Worm (Caenorhabditis elegans) whole organism, late embryonic: ENCODE results near the gene ZK697.8.

Source experiments
- C38D4.7 ChIP-seq: fragments of 200-800 bp; sonication (Bioruptor generic); optimal IDR thresholded peaks from 2 replicates; lab custom pipeline; 2018; ENCODE audit warnings: mild to moderate bottlenecking, missing genetic modification characterization, moderate library complexity, missing compliant biosample characterization
- F13H6.1 ChIP-seq: sonication (generic microtip); optimal IDR thresholded peaks from 2 replicates; lab custom pipeline; 2016; ENCODE audit warnings: missing genetic modification characterization, missing compliant biosample characterization
- K09A11.1 ChIP-seq: sonication (generic microtip); optimal IDR thresholded peaks from 2 replicates; lab custom pipeline; 2017; ENCODE audit warnings: antibody characterized with exemption, mild to moderate bottlenecking, missing genetic modification characterization, missing compliant biosample characterization; ENCODE audit not compliant: insufficient read depth
- ama-1 ChIP-seq: fragments of 150-350 bp; optimal IDR thresholded peaks from 2 replicates; lab custom pipeline; 2014
- ceh-18 ChIP-seq: sonication (generic microtip); optimal IDR thresholded peaks from 2 replicates; lab custom pipeline; 2016; ENCODE audit warnings: missing genetic modification characterization, missing compliant biosample characterization
- ceh-22 ChIP-seq: sonication (generic microtip); optimal IDR thresholded peaks from 2 replicates; lab custom pipeline; 2017; ENCODE audit warnings: missing biosample characterization, missing genetic modification characterization
- ceh-24 ChIP-seq: sonication (generic microtip); optimal IDR thresholded peaks from 2 replicates; lab custom pipeline; 2016; ENCODE audit warnings: mild to moderate bottlenecking, missing genetic modification characterization, missing compliant biosample characterization
- ceh-30 ChIP-seq: fragments of 150-350 bp; optimal IDR thresholded peaks from 2 replicates; lab custom pipeline; 2014; ENCODE audit warnings: missing biosample characterization, missing genetic modification characterization
- ceh-31 ChIP-seq: sonication (generic microtip); optimal IDR thresholded peaks from 2 replicates; lab custom pipeline; 2016; ENCODE audit warnings: missing genetic modification characterization, missing compliant biosample characterization
- ceh-48 ChIP-seq: sonication (generic microtip); optimal IDR thresholded peaks from 2 replicates; lab custom pipeline; 2016; ENCODE audit warnings: missing genetic modification characterization, inconsistent platforms, missing compliant biosample characterization
- ceh-6 ChIP-seq: fragments of 200-800 bp; sonication (Bioruptor generic); optimal IDR thresholded peaks from 2 replicates; lab custom pipeline; 2018; ENCODE audit warnings: mild to moderate bottlenecking, missing genetic modification characterization, missing compliant biosample characterization
- ceh-9 ChIP-seq: sonication (generic microtip); optimal IDR thresholded peaks from 2 replicates; lab custom pipeline; 2016; ENCODE audit warnings: mild to moderate bottlenecking, missing genetic modification characterization, inconsistent platforms, missing compliant biosample characterization
- dmd-4 ChIP-seq: sonication (generic microtip); optimal IDR thresholded peaks from 2 replicates; lab custom pipeline; 2016; ENCODE audit warnings: borderline replicate concordance, missing genetic modification characterization, missing compliant biosample characterization
- dve-1 ChIP-seq: sonication (generic microtip); optimal IDR thresholded peaks from 2 replicates; lab custom pipeline; 2017; ENCODE audit warnings: antibody characterized with exemption, mild to moderate bottlenecking, missing genetic modification characterization, missing compliant biosample characterization
- elt-2 ChIP-seq: sonication (generic microtip); optimal IDR thresholded peaks from 2 replicates; lab custom pipeline; 2016; ENCODE audit warnings: missing genetic modification reagents, missing genetic modification characterization, missing compliant biosample characterization
- ets-4 ChIP-seq: sonication (generic microtip); optimal IDR thresholded peaks from 2 replicates; lab custom pipeline; 2016; ENCODE audit warnings: missing genetic modification characterization, missing compliant biosample characterization
- eyg-1 ChIP-seq: sonication (generic microtip); optimal IDR thresholded peaks from 2 replicates; lab custom pipeline; 2016; ENCODE audit warnings: missing genotype, missing genetic modification characterization, missing compliant biosample characterization
- fax-1 ChIP-seq: sonication (generic microtip); optimal IDR thresholded peaks from 2 replicates; lab custom pipeline; 2016; ENCODE audit warnings: missing genotype, missing genetic modification characterization, missing compliant biosample characterization
- fkh-6 ChIP-seq: sonication (generic microtip); optimal IDR thresholded peaks from 2 replicates; lab custom pipeline; 2016; ENCODE audit warnings: missing genetic modification characterization, missing compliant biosample characterization
- gmeb-2 ChIP-seq: sonication (generic microtip); optimal IDR thresholded peaks from 2 replicates; lab custom pipeline; 2016; ENCODE audit warnings: missing genetic modification characterization, inconsistent platforms, missing compliant biosample characterization
- hlh-30 ChIP-seq: sonication (generic microtip); optimal IDR thresholded peaks from 2 replicates; lab custom pipeline; 2017; ENCODE audit warnings: antibody characterized with exemption, missing genetic modification characterization, missing compliant biosample characterization; ENCODE audit not compliant: insufficient read depth
- lim-6 ChIP-seq: sonication (generic microtip); optimal IDR thresholded peaks from 2 replicates; lab custom pipeline; 2016; ENCODE audit warnings: missing genetic modification characterization, missing compliant biosample characterization
- madf-2 ChIP-seq: sonication (generic microtip); optimal IDR thresholded peaks from 2 replicates; lab custom pipeline; 2017; ENCODE audit warnings: missing genetic modification characterization, missing compliant biosample characterization
- nhr-11 ChIP-seq: fragments of 150-350 bp; optimal IDR thresholded peaks from 2 replicates; lab custom pipeline; 2014; ENCODE audit warnings: missing biosample characterization, missing genetic modification characterization
- nhr-232 ChIP-seq: sonication (generic microtip); optimal IDR thresholded peaks from 2 replicates; lab custom pipeline; 2016; ENCODE audit warnings: missing genetic modification characterization, missing compliant biosample characterization
- npax-4 ChIP-seq: sonication (generic microtip); optimal IDR thresholded peaks from 2 replicates; lab custom pipeline; 2016; ENCODE audit warnings: missing genetic modification characterization, missing compliant biosample characterization
- pag-3 ChIP-seq: sonication (generic microtip); optimal IDR thresholded peaks from 2 replicates; lab custom pipeline; 2016; ENCODE audit warnings: missing compliant biosample characterization, missing genetic modification characterization, borderline replicate concordance
- pha-2 ChIP-seq: sonication (generic microtip); optimal IDR thresholded peaks from 2 replicates; lab custom pipeline; 2017; ENCODE audit warnings: mild to moderate bottlenecking, missing genetic modification characterization, missing compliant biosample characterization
- pqm-1 ChIP-seq: sonication (generic microtip); optimal IDR thresholded peaks from 2 replicates; lab custom pipeline; 2016; ENCODE audit warnings: missing genetic modification characterization, missing compliant biosample characterization
- pros-1 ChIP-seq: fragments of 150-350 bp; optimal IDR thresholded peaks from 2 replicates; lab custom pipeline; 2014; ENCODE audit warnings: missing biosample characterization, missing genetic modification reagents, missing genetic modification characterization
- ref-2 ChIP-seq: sonication (generic microtip); optimal IDR thresholded peaks from 2 replicates; lab custom pipeline; 2016; ENCODE audit warnings: missing genetic modification characterization, missing compliant biosample characterization
- sox-2 ChIP-seq: fragments of 200-800 bp; sonication (Bioruptor generic); IDR thresholded peaks from 2 replicates; pipeline ENCODE4 v1.3.6; 2022; ENCODE audit warnings: missing genetic modification reagents, missing genetic modification characterization, missing compliant biosample characterization
- sox-4 ChIP-seq: sonication (generic microtip); optimal IDR thresholded peaks from 2 replicates; lab custom pipeline; 2017; ENCODE audit warnings: mild to moderate bottlenecking, missing genetic modification characterization, inconsistent platforms, missing compliant biosample characterization
- unc-42 ChIP-seq: sonication (generic microtip); optimal IDR thresholded peaks from 2 replicates; lab custom pipeline; 2016; ENCODE audit warnings: missing genotype, missing genetic modification characterization, missing compliant biosample characterization
- unc-55 ChIP-seq: sonication (generic microtip); optimal IDR thresholded peaks from 2 replicates; lab custom pipeline; 2017; ENCODE audit warnings: missing biosample characterization, missing genetic modification reagents, missing genetic modification characterization
- unc-86 ChIP-seq: sonication (generic microtip); optimal IDR thresholded peaks from 2 replicates; lab custom pipeline; 2016; ENCODE audit warnings: missing genetic modification characterization, missing compliant biosample characterization
- ztf-16 ChIP-seq: sonication (generic microtip); optimal IDR thresholded peaks from 2 replicates; lab custom pipeline; 2017; ENCODE audit warnings: missing genetic modification characterization, missing compliant biosample characterization

The ZK697.8 gene

DNA sequence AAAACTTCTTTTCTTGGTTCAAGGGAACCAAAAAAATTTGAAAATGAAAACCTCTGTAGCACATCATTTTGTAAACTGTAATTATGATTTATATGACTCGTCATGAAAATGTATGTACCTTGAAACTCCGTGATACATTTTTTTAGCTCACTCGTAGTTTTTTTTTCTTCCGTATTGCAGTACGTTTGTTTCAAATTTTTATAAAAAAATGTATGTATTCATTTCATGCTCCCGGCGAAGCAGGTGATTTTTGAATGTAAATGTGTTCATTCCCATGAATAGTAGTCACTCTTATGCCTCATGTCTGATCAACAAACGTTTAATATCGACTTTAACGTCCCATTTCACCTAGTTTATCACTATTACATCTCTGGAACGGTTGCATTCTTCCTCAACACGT is 23.6 kb downstream of the ZK697.8 start, which contains the start of gene sri-27:
TSS of gene sri-27 (plus strand) at position 301 of the 400 bp plus-strand sequence.
- TF ChIP-seq madf-2 (tag; lab: Kevin White, UChicago) (no peak), unc-86 (tag; lab: Kevin White, UChicago) (no peak), dve-1 (tag; lab: Kevin White, UChicago) (no peak), pqm-1 (tag; lab: Kevin White, UChicago) (no peak), unc-42 (tag; lab: Kevin White, UChicago) (no peak), elt-2 (tag; lab: Kevin White, UChicago) (no peak), pros-1 (no peak), lim-6 (tag; lab: Kevin White, UChicago) (no peak), eyg-1 (tag; lab: Kevin White, UChicago) (no peak), fax-1 (no peak), sox-2 (GFP tag; lab: Robert Waterston, UW) (no peak), gmeb-2 (tag; lab: Kevin White, UChicago) (no peak), ceh-22 (no peak)
- TF ChIP-seq, all 69 proteins: peak for 0

DNA sequence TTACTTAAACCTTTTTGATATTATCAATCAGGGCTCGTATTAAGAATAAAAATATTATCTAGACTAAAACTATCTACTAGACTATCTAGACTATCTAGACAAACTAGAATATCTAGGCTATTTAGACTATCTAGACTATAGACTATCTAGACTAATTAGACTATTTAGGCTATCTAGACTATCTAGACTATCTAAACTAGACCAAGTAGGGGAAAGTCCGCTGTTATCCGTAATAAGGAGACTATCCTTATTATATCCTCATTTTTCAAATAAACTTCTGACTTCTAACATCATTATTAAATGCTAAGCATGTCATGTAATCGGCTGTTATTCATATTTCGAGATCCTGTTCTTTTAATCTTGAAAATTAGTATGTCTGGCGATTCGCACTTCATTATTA is 27.0 kb downstream of the ZK697.8 start, which contains the start of gene srw-101:
TSS of gene srw-101 (plus strand) at position 301 of the 400 bp plus-strand sequence.
- TF ChIP-seq ceh-24 (tag; lab: Kevin White, UChicago) (no peak), C38D4.7 (GFP tag; lab: Kevin White, UChicago) (no peak), dmd-4 (tag; lab: Kevin White, UChicago) (no peak), unc-86 (tag; lab: Kevin White, UChicago) (no peak), K09A11.1 (tag; lab: Kevin White, UChicago) (no peak), nhr-11 (tag; lab: Kevin White, UChicago) (no peak), F13H6.1 (no peak), gmeb-2 (tag; lab: Kevin White, UChicago) (no peak), ceh-30 (tag; lab: Kevin White, UChicago) (no peak), ref-2 (tag; lab: Kevin White, UChicago) (no peak), sox-4 (tag; lab: Kevin White, UChicago) (no peak), ceh-48 (tag; lab: Kevin White, UChicago) (no peak), pag-3 (tag; lab: Kevin White, UChicago) (no peak), ceh-18 (tag; lab: Kevin White, UChicago) (no peak), ceh-9 (tag; lab: Kevin White, UChicago) (no peak)

DNA sequence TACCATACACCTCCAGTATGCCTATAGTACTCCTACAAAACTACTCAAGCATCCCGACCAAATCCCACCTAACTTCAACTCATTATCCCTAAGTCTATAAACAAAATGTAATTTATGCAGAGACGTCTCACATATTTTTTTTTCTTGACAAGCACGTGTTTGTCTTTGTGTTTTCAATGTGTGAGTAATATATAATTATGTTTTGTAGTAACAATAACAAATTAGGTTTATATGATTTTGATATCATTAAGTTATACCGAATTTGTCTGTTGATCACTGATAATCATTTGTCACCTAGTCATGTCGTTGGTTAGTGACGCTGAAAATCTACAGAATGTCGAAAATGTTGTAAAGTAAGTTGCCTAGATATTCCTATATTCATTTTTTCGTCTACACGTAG is 29.0 kb downstream of the ZK697.8 start, which contains the start of gene srw-102:
TSS of gene srw-102 (plus strand) at position 301 of the 400 bp plus-strand sequence.
- TF ChIP-seq ztf-16 (tag; lab: Kevin White, UChicago): no peak
- no peak for TF ChIP-seq pag-3 (tag; lab: Kevin White, UChicago)
- TF ChIP-seq unc-55 (GFP tag; lab: Kevin White, UChicago): no peak
- TF ChIP-seq gmeb-2 (tag; lab: Kevin White, UChicago): no peak
- TF ChIP-seq pha-2: no peak
- TF ChIP-seq dmd-4 (tag; lab: Kevin White, UChicago): no peak
- no peak for TF ChIP-seq elt-2 (tag; lab: Kevin White, UChicago)
- TF ChIP-seq hlh-30: no peak
- no peak for TF ChIP-seq fkh-6
- TF ChIP-seq ceh-6 (GFP tag; lab: Kevin White, UChicago): no peak
- no peak for TF ChIP-seq pqm-1 (tag; lab: Kevin White, UChicago)
- no peak for TF ChIP-seq fax-1
- TF ChIP-seq npax-4 (tag; lab: Kevin White, UChicago): no peak
- TF ChIP-seq ceh-31 (tag; lab: Kevin White, UChicago): no peak
- TF ChIP-seq ama-1 (lab: Kevin White, UChicago): no peak

DNA sequence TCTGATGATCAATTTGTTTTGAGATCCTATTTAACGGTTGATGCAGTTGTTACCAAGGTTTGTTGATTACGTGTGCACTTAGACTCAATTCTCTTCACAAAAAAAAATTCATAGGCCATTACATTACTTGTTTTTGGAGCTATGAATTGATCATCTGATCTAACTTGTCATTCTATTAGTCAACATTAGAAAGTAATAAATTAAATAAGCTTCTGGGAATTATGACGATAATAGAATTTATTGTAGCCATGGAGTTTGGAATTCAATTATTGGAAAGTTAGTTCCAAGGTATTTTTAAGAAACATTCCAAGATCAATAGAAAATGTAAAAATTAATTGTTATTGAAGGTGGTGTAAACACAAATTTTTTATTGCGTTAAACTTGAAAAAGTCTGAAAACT is 30.7 kb downstream of the ZK697.8 start:
- no peak for TF ChIP-seq lim-6 (tag; lab: Kevin White, UChicago)
- no peak for TF ChIP-seq ceh-31 (tag; lab: Kevin White, UChicago)
- TF ChIP-seq dve-1 (tag; lab: Kevin White, UChicago): no peak
- TF ChIP-seq nhr-232 (tag; lab: Kevin White, UChicago): no peak
- TF ChIP-seq ets-4 (tag; lab: Kevin White, UChicago): no peak
